Fruit fly (Drosophila melanogaster): ENCODE data around the gene ifc.

DNA sequence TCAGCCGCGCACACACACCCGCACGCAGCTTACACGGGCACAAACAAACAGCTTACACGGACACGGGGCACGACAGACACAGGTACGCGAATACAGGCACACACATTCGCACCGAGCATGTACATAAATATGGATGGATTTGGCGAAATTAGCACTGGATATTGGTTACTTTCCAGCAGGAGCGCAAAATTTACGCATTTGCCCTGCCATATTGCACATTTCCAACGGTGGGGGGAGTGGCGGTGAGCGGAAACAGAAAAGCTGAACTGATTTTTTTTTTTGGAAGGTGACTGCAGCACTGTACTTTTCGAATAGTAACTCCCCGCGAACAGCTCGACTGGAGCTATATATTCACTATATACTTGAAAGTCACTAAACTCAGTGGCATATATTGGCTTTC lies 12.2 kb downstream of the ifc start:
- no peak for TF ChIP-seq CG6813 (GFP tag; optimal IDR thresholded peaks at IDR 0.05)
- TF ChIP-seq CG11695 (GFP tag; IDR thresholded peaks at IDR 0.05), result no peak
- no peak for TF ChIP-seq MBD-R2 (GFP tag; IDR thresholded peaks at IDR 0.05)
- TF ChIP-seq CG7786 (GFP tag; optimal IDR thresholded peaks at IDR 0.05), result no peak
- no peak for TF ChIP-seq Scr (GFP tag; IDR thresholded peaks at IDR 0.05; ENCODE audit: partially characterized antibody)
- TF ChIP-seq otp (GFP tag; IDR thresholded peaks at IDR 0.05), result no peak
- TF ChIP-seq CG10959 (GFP tag; IDR thresholded peaks at IDR 0.05), result no peak
- no peak for TF ChIP-seq HLH54F (GFP tag; optimal IDR thresholded peaks at IDR 0.05)
- TF ChIP-seq amos (GFP tag; IDR thresholded peaks at IDR 0.05; ENCODE audit: partially characterized antibody), result no peak
- no peak for TF ChIP-seq Gug (GFP tag; IDR thresholded peaks at IDR 0.05)
- no peak for TF ChIP-seq ttk (GFP tag; IDR thresholded peaks at IDR 0.05)
- TF ChIP-seq pzg (GFP tag; optimal IDR thresholded peaks at IDR 0.05), result no peak

Data from whole organism, embryonic.